Fruit fly (Drosophila melanogaster) whole organism, wandering third instar larva: ENCODE results near the gene NT1.
A peak's percentile ranks its signal among the peaks of the same experiment; 100 is the strongest.

Source experiments
- Abd-B ChIP-seq: fragments of >200 bp; optimal IDR thresholded peaks from 2 replicates; lab custom pipeline; 2017; ENCODE audit warnings: missing biosample characterization, missing genetic modification characterization
- CG32264 ChIP-seq: fragments of 200-800 bp; sonication (Bioruptor generic); optimal IDR thresholded peaks from 2 replicates; lab custom pipeline; 2016; ENCODE audit warnings: missing biosample characterization, missing genetic modification characterization
- CG9705 ChIP-seq: fragments of 200-800 bp; sonication (Bioruptor generic); optimal IDR thresholded peaks from 2 replicates; lab custom pipeline; 2018; ENCODE audit warnings: missing biosample characterization, mild to moderate bottlenecking, missing genetic modification characterization
- CrebA ChIP-seq: fragments of 200-800 bp; sonication (Bioruptor generic); optimal IDR thresholded peaks from 2 replicates; lab custom pipeline; 2016; ENCODE audit warnings: missing biosample characterization, mild to moderate bottlenecking, missing genetic modification characterization, borderline replicate concordance
- Dfd ChIP-seq: fragments of >200 bp; optimal IDR thresholded peaks from 2 replicates; lab custom pipeline; 2017; ENCODE audit warnings: missing biosample characterization, missing genetic modification characterization
- Dif ChIP-seq: fragments of 200-275, 200-300 bp; sonication (Bioruptor generic); optimal IDR thresholded peaks from 2 replicates; lab custom pipeline; 2018; ENCODE audit warnings: missing biosample characterization, missing genetic modification characterization; ENCODE audit not compliant: partially characterized antibody
- GATAd ChIP-seq: sonication (Bioruptor generic); optimal IDR thresholded peaks from 2 replicates; lab custom pipeline; 2016; ENCODE audit warnings: missing biosample characterization, missing genetic modification characterization
- HLH106 ChIP-seq: fragments of 200-800 bp; optimal IDR thresholded peaks from 3 replicates; lab custom pipeline; 2019; ENCODE audit warnings: missing biosample characterization, mild to moderate bottlenecking, missing genetic modification characterization, moderate library complexity
- Hnf4 ChIP-seq: fragments of 200-800 bp; sonication (Bioruptor generic); optimal IDR thresholded peaks from 2 replicates; lab custom pipeline; 2016; ENCODE audit warnings: missing biosample characterization, mild to moderate bottlenecking, missing genetic modification characterization
- Hr78 ChIP-seq: fragments of >200 bp; optimal IDR thresholded peaks from 2 replicates; lab custom pipeline; 2017; ENCODE audit warnings: missing biosample characterization, missing genetic modification characterization
- Hr83 ChIP-seq: fragments of 200-300 bp; sonication (Bioruptor generic); optimal IDR thresholded peaks from 2 replicates; lab custom pipeline; 2016; ENCODE audit warnings: missing biosample characterization, mild to moderate bottlenecking, missing genetic modification characterization, moderate library complexity; ENCODE audit not compliant: poor library complexity, severe bottlenecking
- Jra ChIP-seq: sonication (Bioruptor generic); optimal IDR thresholded peaks from 2 replicates; lab custom pipeline; 2016; ENCODE audit warnings: missing biosample characterization, missing genetic modification characterization
- Mio ChIP-seq: sonication (Bioruptor generic); optimal IDR thresholded peaks from 2 replicates; lab custom pipeline; 2016; ENCODE audit warnings: missing biosample characterization, missing genetic modification characterization
- Myc ChIP-seq: fragments of >200 bp; optimal IDR thresholded peaks from 2 replicates; lab custom pipeline; 2017
- N ChIP-seq: fragments of >200 bp; optimal IDR thresholded peaks from 2 replicates; lab custom pipeline; 2018; ENCODE audit warnings: missing biosample characterization, missing external identifiers, missing genetic modification characterization
- OdsH ChIP-seq: fragments of 200-800 bp; sonication (Bioruptor generic); optimal IDR thresholded peaks from 2 replicates; lab custom pipeline; 2016; ENCODE audit warnings: missing biosample characterization, mild to moderate bottlenecking, missing genetic modification characterization
- Rel ChIP-seq, 2 experiments: fragments of 200-800 bp; sonication (Bioruptor generic) in 1 of 2; optimal IDR thresholded peaks; 2 replicates in 1 of 2; 3 replicates in 1 of 2; lab custom pipeline; 2016 to 2019; ENCODE audit warnings: mild to moderate bottlenecking in 2 of 2, missing biosample characterization in 2 of 2, missing genetic modification characterization in 2 of 2, moderate library complexity in 1 of 2
- Sp1 ChIP-seq: fragments of 200-800 bp; sonication (Bioruptor generic); optimal IDR thresholded peaks from 3 replicates; lab custom pipeline; 2019; ENCODE audit warnings: missing biosample characterization, mild to moderate bottlenecking, missing genetic modification characterization, moderate library complexity
- Vsx2 ChIP-seq: fragments of 200-300, 225-300 bp; sonication (Bioruptor generic); optimal IDR thresholded peaks from 2 replicates; lab custom pipeline; 2018; ENCODE audit warnings: missing biosample characterization, missing genetic modification characterization; ENCODE audit not compliant: partially characterized antibody
- br ChIP-seq: fragments of 200-800 bp; sonication (Bioruptor generic); optimal IDR thresholded peaks from 2 replicates; lab custom pipeline; 2016; ENCODE audit warnings: missing biosample characterization, missing genetic modification characterization
- brk ChIP-seq: fragments of 200-800 bp; sonication (Bioruptor generic); optimal IDR thresholded peaks from 2 replicates; lab custom pipeline; 2016; ENCODE audit warnings: missing biosample characterization, mild to moderate bottlenecking, missing genetic modification characterization
- dl ChIP-seq, 2 experiments: fragments of 175-275, 200-275 bp in 1 of 2; fragments of 200-275 bp in 1 of 2; sonication (Bioruptor generic); optimal IDR thresholded peaks; lab custom pipeline; 2018; ENCODE audit warnings: mild to moderate bottlenecking in 2 of 2, missing biosample characterization in 2 of 2, missing genetic modification characterization in 2 of 2, moderate library complexity in 2 of 2; ENCODE audit not compliant: partially characterized antibody in 2 of 2, insufficient read depth in 1 of 2
- dmrt93B ChIP-seq: fragments of 200-800 bp; sonication (Bioruptor generic); optimal IDR thresholded peaks from 2 replicates; lab custom pipeline; 2018; ENCODE audit warnings: missing biosample characterization, mild to moderate bottlenecking, missing genetic modification characterization
- dsf ChIP-seq: sonication (Bioruptor generic); optimal IDR thresholded peaks from 2 replicates; lab custom pipeline; 2016; ENCODE audit warnings: missing biosample characterization, missing genetic modification characterization, borderline replicate concordance
- ey ChIP-seq: fragments of 200-800 bp; sonication (Bioruptor generic); optimal IDR thresholded peaks from 2 replicates; lab custom pipeline; 2016; ENCODE audit warnings: missing biosample characterization, missing genetic modification characterization
- foxo ChIP-seq, 2 experiments: fragments of 200-800 bp; sonication (Bioruptor generic); optimal IDR thresholded peaks; 2 replicates in 1 of 2; 3 replicates in 1 of 2; lab custom pipeline; 2016 to 2017; ENCODE audit warnings: missing biosample characterization in 2 of 2, missing genetic modification characterization in 2 of 2
- fru ChIP-seq: fragments of 200-800 bp; sonication (Bioruptor generic); optimal IDR thresholded peaks from 3 replicates; lab custom pipeline; 2016; ENCODE audit warnings: missing biosample characterization, mild to moderate bottlenecking, missing genetic modification characterization
- h ChIP-seq: fragments of 200-800 bp; sonication (Bioruptor generic); optimal IDR thresholded peaks from 3 replicates; lab custom pipeline; 2016; ENCODE audit warnings: missing biosample characterization, mild to moderate bottlenecking, missing genetic modification characterization
- jim ChIP-seq: fragments of 175-275, 200-325 bp; sonication (Bioruptor generic); optimal IDR thresholded peaks from 2 replicates; lab custom pipeline; 2016; ENCODE audit warnings: missing biosample characterization, mild to moderate bottlenecking, missing genetic modification characterization
- lola ChIP-seq: fragments of >200 bp; optimal IDR thresholded peaks from 2 replicates; lab custom pipeline; 2017; ENCODE audit warnings: missing biosample characterization, missing genetic modification characterization
- pan ChIP-seq: fragments of >200 bp; optimal IDR thresholded peaks from 2 replicates; lab custom pipeline; 2017
- psq ChIP-seq: fragments of 200-800 bp; sonication (Bioruptor generic); optimal IDR thresholded peaks from 3 replicates; lab custom pipeline; 2017; ENCODE audit warnings: missing biosample characterization, mild to moderate bottlenecking, missing genetic modification characterization, moderate library complexity
- rgr ChIP-seq: fragments of 200-800 bp; sonication (Bioruptor generic); optimal IDR thresholded peaks from 3 replicates; lab custom pipeline; 2016; ENCODE audit warnings: missing biosample characterization, mild to moderate bottlenecking, missing genetic modification characterization
- sage ChIP-seq: fragments of 200-800 bp; sonication (Bioruptor generic); optimal IDR thresholded peaks from 2 replicates; lab custom pipeline; 2016; ENCODE audit warnings: missing biosample characterization, mild to moderate bottlenecking, missing genetic modification characterization
- sv ChIP-seq: fragments of 200-800 bp; sonication (Bioruptor generic); optimal IDR thresholded peaks from 3 replicates; lab custom pipeline; 2016; ENCODE audit warnings: missing biosample characterization, missing genetic modification characterization
- tai ChIP-seq: sonication (Bioruptor generic); optimal IDR thresholded peaks from 2 replicates; lab custom pipeline; 2016; ENCODE audit warnings: missing biosample characterization, missing genetic modification characterization
- usp ChIP-seq: fragments of >200 bp; optimal IDR thresholded peaks from 2 replicates; lab custom pipeline; 2017; ENCODE audit warnings: missing biosample characterization, missing genetic modification characterization
- woc ChIP-seq: sonication (Bioruptor generic); optimal IDR thresholded peaks from 2 replicates; lab custom pipeline; 2016; ENCODE audit warnings: missing biosample characterization, mild to moderate bottlenecking, missing genetic modification characterization

Gene NT1

dm6 chr3L:4541573-4542371 is 33.5 kb upstream of the NT1 start, which contains the start of gene CG11357:
Gene CG11357 (plus strand): TSS chr3L:4542051.
- TF ChIP-seq sage (peak; percentile 91), Sp1 (GFP tag; lab: Kevin White, UChicago) (peak; percentile 99), Abd-B (GFP tag; lab: Kevin White, UChicago) (no peak), Hnf4 (GFP tag; lab: Kevin White, UChicago) (peak; percentile 95), Rel (GFP tag; optimal IDR thresholded peaks at IDR 0.05; lab: Kevin White, UChicago) (peak; percentile 83), Rel (tag; optimal IDR thresholded peaks at IDR 0.05; lab: Kevin White, UChicago) (peak; percentile 92), sv (GFP tag; lab: Kevin White, UChicago) (peak; percentile 88), woc (peak; percentile 72), Mio (peak; percentile 58), N (GFP tag; lab: Kevin White, UChicago) (no peak), HLH106 (peak; percentile 99), Hr83 (peak; percentile 37), tai (GFP tag; lab: Kevin White, UChicago) (peak; percentile 85), lola (GFP tag; lab: Kevin White, UChicago) (no peak), OdsH (GFP tag; lab: Kevin White, UChicago) (peak; percentile 99), Dfd (GFP tag; lab: Kevin White, UChicago) (peak; percentile 44), GATAd (GFP tag; lab: Kevin White, UChicago) (peak; percentile 63), foxo (GFP tag; optimal IDR thresholded peaks at IDR 0.05; lab: Kevin White, UChicago) (peak in 1 of 2 experiments; percentile 97), usp (no peak), CG32264 (GFP tag; lab: Kevin White, UChicago) (peak; percentile 81), fru (peak; percentile 95), Dif (GFP tag; lab: Kevin White, UChicago) (peak; percentile 33), pan (lab: Kevin White, UChicago) (no peak), dsf (peak; percentile 86), rgr (GFP tag; lab: Kevin White, UChicago) (peak; percentile 99), Hr78 (GFP tag; lab: Kevin White, UChicago) (no peak), br (GFP tag; lab: Kevin White, UChicago) (peak; percentile 91), Jra (GFP tag; lab: Kevin White, UChicago) (peak; percentile 69), jim (GFP tag; lab: Kevin White, UChicago) (no peak), psq (peak; percentile 96), CG9705 (GFP tag; lab: Kevin White, UChicago) (peak; percentile 97), Vsx2 (peak; percentile 21), ey (GFP tag; lab: Kevin White, UChicago) (peak; percentile 92), CrebA (GFP tag; lab: Kevin White, UChicago) (peak; percentile 70), h (GFP tag; lab: Kevin White, UChicago) (peak; percentile 96), dl (GFP tag; optimal IDR thresholded peaks at IDR 0.05; lab: Kevin White, UChicago; ENCODE audit: insufficient read depth in 1 of 2, partially characterized antibody in 2 of 2) (peak in 1 of 2 experiments; percentile 48), Myc (lab: Kevin White, UChicago) (no peak), dmrt93B (GFP tag; lab: Kevin White, UChicago) (peak; percentile 97), brk (GFP tag; lab: Kevin White, UChicago) (peak; percentile 97)

dm6 chr3L:4541070-4541469 is 32.8 kb upstream of the NT1 start, which contains the start of gene CG32243:
Gene CG32243 (minus strand): TSS chr3L:4541244.
- peak; percentile 78 for TF ChIP-seq N (GFP tag; lab: Kevin White, UChicago)
- no peak for TF ChIP-seq Mio
